Worm (Caenorhabditis elegans): ENCODE measurements around the gene EGAP5.1.

EGAP5.1 gene

DNA sequence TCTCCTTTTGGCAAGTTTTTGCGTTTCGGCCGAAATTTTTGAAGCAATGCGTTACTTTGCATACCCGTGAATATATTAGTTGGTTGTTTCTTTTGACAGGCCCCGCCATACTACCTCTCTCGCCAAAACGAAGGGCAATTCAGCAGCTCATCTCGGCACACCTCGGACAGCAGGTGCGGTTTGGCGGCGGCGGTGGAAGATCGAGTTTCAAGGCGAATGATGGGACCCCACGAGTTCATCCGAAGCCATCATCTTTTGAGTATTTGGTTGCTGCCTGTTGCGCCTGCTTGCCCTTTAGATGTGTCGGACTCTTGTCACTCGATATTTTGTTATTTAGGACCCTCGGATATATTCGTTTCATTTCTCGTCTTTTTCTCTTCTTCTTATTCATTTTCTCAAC is 45.5 kb downstream of the EGAP5.1 start:
- TF ChIP-seq ceh-34 (tag; optimal IDR thresholded peaks at IDR 0.05) (peak; percentile 88), gmeb-2 (tag; optimal IDR thresholded peaks at IDR 0.05) (no peak), nhr-232 (tag; optimal IDR thresholded peaks at IDR 0.05) (no peak), lim-6 (tag; optimal IDR thresholded peaks at IDR 0.05) (no peak), hlh-15 (tag; optimal IDR thresholded peaks at IDR 0.05) (no peak), pha-4 (tag; optimal IDR thresholded peaks at IDR 0.05) (no peak), ceh-19 (GFP tag; optimal IDR thresholded peaks at IDR 0.05) (peak; percentile 5), Y22D7AL.16 (tag; optimal IDR thresholded peaks at IDR 0.05) (no peak), ceh-18 (tag; optimal IDR thresholded peaks at IDR 0.05) (peak; percentile 1), ttx-3 (tag; optimal IDR thresholded peaks at IDR 0.05) (no peak), tbx-2 (tag; optimal IDR thresholded peaks at IDR 0.05) (no peak)

ce11 chrX:5208831-5209230 is 46.0 kb downstream of the EGAP5.1 start:
- TF ChIP-seq ceh-6 (GFP tag; optimal IDR thresholded peaks at IDR 0.05) (no peak), C38D4.7 (GFP tag; optimal IDR thresholded peaks at IDR 0.05) (no peak), eyg-1 (tag; optimal IDR thresholded peaks at IDR 0.05) (no peak)

DNA sequence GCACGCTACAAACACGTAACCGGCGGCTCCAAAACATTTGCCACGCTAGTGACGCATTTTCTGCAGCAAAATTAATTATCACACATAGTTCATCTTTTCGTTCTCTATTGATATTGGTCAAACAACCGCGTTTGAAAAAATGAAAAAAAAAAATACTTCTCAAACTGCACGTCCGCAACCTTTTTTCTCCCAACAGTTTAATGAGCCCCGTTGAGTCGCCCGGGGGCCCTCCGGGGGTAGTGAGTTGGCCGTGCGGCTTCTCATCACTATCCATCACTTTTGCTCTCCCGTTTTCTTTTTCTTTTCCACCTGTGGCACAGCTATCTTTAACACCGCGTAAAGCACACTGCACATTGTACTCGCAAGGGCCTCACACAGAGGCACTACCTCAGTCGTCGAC is 46.6 kb downstream of the EGAP5.1 start:
- TF ChIP-seq ceh-18 (tag; optimal IDR thresholded peaks at IDR 0.05) (peak; percentile 58), pros-1 (tag; optimal IDR thresholded peaks at IDR 0.05) (no peak), unc-55 (GFP tag; optimal IDR thresholded peaks at IDR 0.05) (peak; percentile 23), fkh-10 (GFP tag; optimal IDR thresholded peaks at IDR 0.05) (no peak), fkh-6 (tag; optimal IDR thresholded peaks at IDR 0.05) (no peak), hlh-6 (tag; optimal IDR thresholded peaks at IDR 0.05) (peak; percentile 25), pha-2 (tag; optimal IDR thresholded peaks at IDR 0.05) (no peak)

DNA sequence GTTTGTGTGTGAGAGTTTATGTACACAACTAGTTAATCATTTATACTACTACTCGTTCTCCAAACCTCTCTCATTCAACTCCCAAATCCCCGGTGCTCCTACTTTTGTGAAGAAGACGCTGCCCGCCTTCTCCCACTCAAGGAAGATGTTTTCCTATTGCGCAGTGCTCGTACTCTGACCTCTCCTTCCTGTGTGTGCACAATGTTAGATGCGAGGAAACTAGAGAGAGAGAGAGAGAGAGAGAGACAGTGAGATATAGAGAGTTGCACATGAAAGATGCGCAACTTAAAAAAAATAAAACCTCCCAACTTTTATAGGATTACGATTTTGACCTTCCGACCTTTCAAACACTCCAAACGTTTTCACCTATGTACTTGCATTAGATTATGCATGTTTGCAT is 47.7 kb downstream of the EGAP5.1 start:
- TF ChIP-seq ets-4 (tag; optimal IDR thresholded peaks at IDR 0.05) = no peak
- TF ChIP-seq unc-42 (tag; optimal IDR thresholded peaks at IDR 0.05) = peak; percentile 82

DNA sequence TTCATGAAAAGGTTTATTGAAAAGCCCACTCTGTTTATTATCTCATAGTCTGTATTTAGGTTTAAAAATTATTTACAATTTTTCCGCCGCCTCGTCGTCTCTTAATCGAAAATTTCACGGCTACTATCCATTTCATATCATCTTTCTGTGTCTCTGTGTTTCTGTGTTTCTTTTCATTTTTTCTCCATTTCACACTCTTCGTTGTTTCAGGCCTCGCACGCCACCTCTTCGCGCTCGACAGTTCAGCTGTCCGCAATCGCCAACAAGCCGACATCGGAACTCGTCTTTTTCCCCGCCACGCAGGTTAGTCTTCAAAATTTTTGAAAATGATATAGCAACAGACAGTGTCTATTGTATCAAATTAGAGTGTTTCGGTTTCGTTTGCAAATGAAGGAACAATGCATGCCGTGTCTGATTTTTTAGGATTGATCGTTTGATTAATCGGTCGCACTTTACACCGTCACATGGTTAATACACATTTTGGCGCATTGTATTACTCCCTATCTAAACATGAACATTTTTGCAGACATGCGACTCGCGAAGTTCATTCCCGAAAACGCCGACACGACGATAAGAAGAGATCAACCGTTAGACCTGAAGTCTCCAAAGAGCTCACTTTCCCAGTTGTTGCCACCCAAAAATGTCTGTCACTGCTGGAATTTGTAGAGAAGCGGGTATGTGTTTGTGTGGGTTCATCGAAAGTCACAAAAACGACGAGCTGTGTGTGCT is 48.2 kb downstream of the EGAP5.1 start:
- TF ChIP-seq ceh-6 (GFP tag; optimal IDR thresholded peaks at IDR 0.05) = no peak
- no peak for TF ChIP-seq unc-55 (GFP tag; optimal IDR thresholded peaks at IDR 0.05)
- TF ChIP-seq ceh-19 (GFP tag; optimal IDR thresholded peaks at IDR 0.05) = no peak
- TF ChIP-seq pax-1 (tag; optimal IDR thresholded peaks at IDR 0.05) = no peak
- TF ChIP-seq unc-3 (GFP tag; conservative IDR thresholded peaks at IDR 0.05) = no peak
- no peak for TF ChIP-seq unc-3 (tag; optimal IDR thresholded peaks at IDR 0.05)
- TF ChIP-seq pqm-1 (tag; optimal IDR thresholded peaks at IDR 0.05) = no peak
- no peak for TF ChIP-seq C38D4.7 (GFP tag; optimal IDR thresholded peaks at IDR 0.05)

DNA sequence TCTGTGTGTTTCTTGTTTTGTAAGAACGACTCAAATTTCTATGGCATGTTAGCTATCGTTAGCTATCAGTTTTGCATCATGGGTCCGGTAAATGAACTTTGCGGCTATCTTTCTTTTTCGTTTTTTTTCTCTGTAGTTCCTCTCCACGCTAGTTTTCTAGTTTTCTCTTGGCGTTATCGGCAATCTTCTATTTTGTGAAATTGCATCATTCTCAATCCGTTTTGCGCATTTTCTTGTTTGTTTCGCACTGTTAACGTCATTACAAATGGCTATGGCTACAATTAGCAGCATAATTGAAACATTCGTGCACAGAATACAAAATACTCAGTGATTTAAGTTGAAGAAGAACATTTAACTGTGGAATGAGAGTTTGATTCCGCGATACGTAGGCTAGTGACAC is 50.2 kb downstream of the EGAP5.1 start:
- no peak for TF ChIP-seq ceh-31 (tag; optimal IDR thresholded peaks at IDR 0.05)
- TF ChIP-seq pax-1 (tag; optimal IDR thresholded peaks at IDR 0.05) = no peak
- no peak for TF ChIP-seq ceh-22 (tag; optimal IDR thresholded peaks at IDR 0.05)
- no peak for TF ChIP-seq rnt-1 (tag; optimal IDR thresholded peaks at IDR 0.05)
- TF ChIP-seq odd-2 (tag; optimal IDR thresholded peaks at IDR 0.05) = no peak
- TF ChIP-seq fax-1 (tag; optimal IDR thresholded peaks at IDR 0.05) = no peak
- TF ChIP-seq ceh-19 (GFP tag; optimal IDR thresholded peaks at IDR 0.05) = no peak
- TF ChIP-seq ceh-34 (tag; optimal IDR thresholded peaks at IDR 0.05) = no peak
- no peak for TF ChIP-seq tbx-2 (tag; optimal IDR thresholded peaks at IDR 0.05)
- no peak for TF ChIP-seq unc-86 (tag; optimal IDR thresholded peaks at IDR 0.05)
- TF ChIP-seq lim-6 (tag; optimal IDR thresholded peaks at IDR 0.05) = no peak
- no peak for TF ChIP-seq elt-4 (tag; optimal IDR thresholded peaks at IDR 0.05)
- TF ChIP-seq pros-1 (tag; optimal IDR thresholded peaks at IDR 0.05) = no peak
- TF ChIP-seq fkh-10 (GFP tag; optimal IDR thresholded peaks at IDR 0.05) = no peak
